Worm (Caenorhabditis elegans): ENCODE measurements around the gene frpr-12.
"Not testable (repeated sequence)": the region's sequence is repeated elsewhere in the genome, so short reads cannot be mapped to it uniquely, and the experiment has no call there.

The frpr-12 gene

DNA sequence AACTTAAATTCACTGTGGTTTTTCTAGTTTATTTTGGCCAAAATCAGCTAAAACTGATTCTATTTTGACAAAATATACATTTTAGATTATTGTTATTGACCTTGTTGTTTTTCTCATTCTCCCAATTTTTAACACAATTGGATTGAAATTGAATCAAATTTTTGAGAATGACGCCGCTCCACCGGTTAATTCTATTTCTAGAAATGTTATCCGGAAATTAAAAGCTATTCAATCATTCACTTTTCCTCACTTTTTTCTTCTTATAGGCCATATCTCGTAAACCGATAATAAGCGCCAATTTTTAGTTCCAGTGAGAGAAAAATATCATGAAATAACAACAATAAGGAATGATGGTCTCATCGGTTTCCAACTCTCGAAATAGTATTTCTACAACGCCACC lies at the start of gene frpr-12:
frpr-12 (plus strand) TSS at position 301 of the 400 bp plus-strand sequence.
- TF ChIP-seq pes-1 (GFP tag; IDR thresholded peaks at IDR 0.05): no peak
- TF ChIP-seq sea-1 (GFP tag; conservative IDR thresholded peaks at IDR 0.05): no peak
- TF ChIP-seq ama-1 (optimal IDR thresholded peaks at IDR 0.05): no peak
- TF ChIP-seq scrt-1 (GFP tag; IDR thresholded peaks at IDR 0.05): no peak
- no peak for TF ChIP-seq hnd-1 (tag; optimal IDR thresholded peaks at IDR 0.05)
- TF ChIP-seq ceh-13 (GFP tag; optimal IDR thresholded peaks at IDR 0.05): no peak
- no peak for TF ChIP-seq ets-7 (tag; optimal IDR thresholded peaks at IDR 0.05)

DNA sequence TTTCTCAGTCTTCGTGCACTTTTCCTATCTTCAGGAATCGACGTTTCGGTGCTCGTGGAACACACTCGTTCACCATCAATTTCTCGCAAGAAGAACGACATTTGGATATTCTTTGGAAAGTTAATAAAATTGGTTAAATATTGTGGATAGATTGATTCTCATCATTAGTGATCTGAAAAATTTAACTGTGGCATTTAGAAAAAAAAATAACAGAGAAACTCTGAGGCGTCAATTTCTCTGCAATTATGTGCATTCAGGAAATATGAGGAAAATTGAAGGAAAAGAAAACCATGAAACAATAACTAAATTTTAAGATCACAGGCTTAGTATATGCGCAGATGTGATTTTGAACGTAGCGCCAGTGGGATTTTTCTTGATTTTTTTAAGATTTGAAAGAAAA lies 40.8 kb upstream of the frpr-12 start, which contains the start of gene F07B7.12:
F07B7.12 (minus strand) TSS at position 101 of the 400 bp plus-strand sequence.
- TF ChIP-seq hmg-4 (GFP tag; optimal IDR thresholded peaks at IDR 0.05); flt-1 (GFP tag; IDR thresholded peaks at IDR 0.05); tbx-37 (GFP tag; conservative IDR thresholded peaks at IDR 0.05): not testable (repeated sequence)

DNA sequence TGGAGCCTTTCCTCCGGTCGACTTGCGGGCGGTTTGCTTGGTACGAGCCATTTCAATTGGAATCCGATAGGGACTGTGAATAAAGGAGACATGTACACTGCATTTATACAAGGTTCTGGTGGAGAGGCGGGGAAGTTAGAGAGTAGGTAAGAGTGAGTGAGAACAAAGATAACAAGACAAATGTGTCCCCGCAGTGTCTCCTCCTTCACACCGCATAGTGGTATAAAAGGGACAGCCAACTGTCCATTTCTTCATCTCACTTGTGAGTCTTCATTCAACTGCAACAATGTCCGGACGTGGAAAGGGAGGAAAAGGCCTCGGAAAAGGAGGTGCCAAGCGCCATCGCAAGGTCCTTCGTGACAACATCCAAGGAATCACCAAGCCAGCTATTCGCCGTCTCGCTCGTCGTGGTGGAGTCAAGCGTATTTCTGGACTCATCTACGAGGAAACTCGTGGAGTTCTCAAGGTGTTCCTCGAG lies 4.8 kb upstream of the frpr-12 start, which contains the start of the genes his-17 and his-18:
his-17 (minus strand) TSS at position 51 of the 478 bp plus-strand sequence.
his-18 (plus strand) TSS at position 287 of the 478 bp plus-strand sequence.
- TF ChIP-seq tbx-37 (GFP tag; conservative IDR thresholded peaks at IDR 0.05) (peak; percentile 22; the same call in 1 of the 2 replicates), scrt-1 (GFP tag; IDR thresholded peaks at IDR 0.05) (peak; percentile 56; the same call in 1 of the 2 replicates), flt-1 (GFP tag; IDR thresholded peaks at IDR 0.05) (peak; percentile 45; the same call in 1 of the 2 replicates), pes-1 (GFP tag; IDR thresholded peaks at IDR 0.05) (peak; percentile 77), tbx-11 (GFP tag; IDR thresholded peaks at IDR 0.05) (peak; percentile 61; the same call in 1 of the 2 replicates), sea-1 (GFP tag; conservative IDR thresholded peaks at IDR 0.05) (peak; percentile 73)

DNA sequence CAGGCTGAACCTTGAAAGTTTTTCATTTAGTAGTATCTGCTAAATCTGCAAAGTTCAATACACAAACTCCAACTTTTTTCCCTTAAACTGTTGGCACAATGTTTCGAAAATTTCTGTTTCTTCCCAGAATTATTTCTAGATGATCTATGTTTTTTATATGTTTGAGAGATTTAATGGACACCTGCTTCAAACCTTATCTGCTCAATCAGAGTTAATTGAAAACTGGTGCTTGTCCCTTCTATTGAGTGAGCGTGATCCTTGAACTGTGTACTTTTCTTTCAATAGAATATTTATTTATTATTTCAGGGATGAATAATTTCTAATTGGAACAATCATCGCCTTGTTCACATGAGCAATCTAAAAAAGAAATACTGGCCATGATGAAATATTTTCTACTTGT lies 4.0 kb upstream of the frpr-12 start, which contains the start of gene frpr-13:
frpr-13 (plus strand) TSS at position 301 of the 400 bp plus-strand sequence.
- TF ChIP-seq pes-1 (GFP tag; IDR thresholded peaks at IDR 0.05): no peak
- TF ChIP-seq ama-1 (optimal IDR thresholded peaks at IDR 0.05): peak; percentile 54

DNA sequence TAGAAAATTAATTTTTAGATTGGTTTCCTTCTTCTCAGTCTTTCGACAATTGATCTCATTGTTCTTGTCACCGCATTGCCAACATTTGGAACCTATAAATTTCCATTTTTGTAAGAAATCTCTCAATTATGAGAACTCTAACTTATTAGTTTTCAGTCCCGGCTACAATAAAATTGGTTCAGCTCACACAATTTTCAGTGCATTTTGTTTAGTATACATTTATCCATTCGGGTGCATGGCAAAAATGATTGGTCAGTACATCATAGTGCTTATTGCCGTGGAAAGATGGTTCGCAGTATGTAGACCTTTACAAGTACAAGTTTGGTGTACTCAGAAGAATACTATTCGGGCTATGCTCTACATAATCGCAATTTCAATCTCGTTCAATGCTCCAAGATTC lies 1.1 kb downstream of the frpr-12 start:
- TF ChIP-seq hnd-1 (tag; optimal IDR thresholded peaks at IDR 0.05): no peak
- no peak for TF ChIP-seq ceh-13 (GFP tag; optimal IDR thresholded peaks at IDR 0.05)
- no peak for TF ChIP-seq flt-1 (GFP tag; IDR thresholded peaks at IDR 0.05)
- TF ChIP-seq ceh-36 (tag; optimal IDR thresholded peaks at IDR 0.05): no peak
- TF ChIP-seq pes-1 (GFP tag; IDR thresholded peaks at IDR 0.05): no peak
- TF ChIP-seq tbx-37 (GFP tag; conservative IDR thresholded peaks at IDR 0.05): no peak
- no peak for TF ChIP-seq tbx-11 (GFP tag; IDR thresholded peaks at IDR 0.05)

DNA sequence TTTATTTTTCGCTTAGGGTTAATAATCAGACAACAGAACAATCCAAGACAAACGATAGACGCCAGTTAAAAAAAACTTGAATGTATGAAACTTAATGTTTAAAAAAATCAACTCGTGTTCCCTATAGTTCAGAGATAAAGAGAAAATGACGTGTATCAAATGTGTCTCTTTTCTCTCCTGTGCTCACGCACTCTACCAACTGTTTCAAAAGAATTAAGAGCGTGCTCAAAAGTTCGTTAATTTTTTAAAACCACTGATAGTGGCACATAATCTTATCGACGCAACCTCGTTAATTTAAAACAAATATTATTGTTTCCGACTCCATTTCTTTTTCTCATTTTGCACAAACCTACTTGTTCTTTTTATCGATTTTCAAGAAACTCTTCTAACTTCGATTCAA lies 2.9 kb downstream of the frpr-12 start:
- TF ChIP-seq hmbx-1 (tag; optimal IDR thresholded peaks at IDR 0.05) (no peak), F13C5.2 (tag; optimal IDR thresholded peaks at IDR 0.05) (no peak), tbx-11 (GFP tag; IDR thresholded peaks at IDR 0.05) (no peak), ceh-36 (tag; optimal IDR thresholded peaks at IDR 0.05) (no peak), tra-4 (tag; optimal IDR thresholded peaks at IDR 0.05) (no peak)

DNA sequence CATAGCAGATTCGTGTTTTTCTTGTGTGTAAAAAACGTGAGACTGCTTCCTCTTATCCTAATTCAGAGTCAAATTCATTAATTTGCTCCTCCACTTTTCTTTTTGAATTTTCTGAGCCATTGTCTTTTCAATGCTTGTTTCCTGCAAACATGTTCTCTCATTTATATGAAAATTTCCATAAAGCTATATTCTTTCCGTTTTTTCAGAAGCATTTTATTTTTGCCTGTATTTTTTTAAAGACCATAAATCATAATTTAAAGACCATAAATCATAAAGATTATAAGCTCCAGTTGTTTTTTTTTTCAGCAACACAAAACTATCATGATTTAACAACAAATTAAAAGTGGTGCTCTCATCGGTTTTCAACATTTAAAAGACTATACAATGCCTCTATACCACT lies 4.1 kb downstream of the frpr-12 start, which contains the start of gene frpr-11:
frpr-11 (plus strand) TSS at position 301 of the 400 bp plus-strand sequence.
- no peak for TF ChIP-seq scrt-1 (GFP tag; IDR thresholded peaks at IDR 0.05)

DNA sequence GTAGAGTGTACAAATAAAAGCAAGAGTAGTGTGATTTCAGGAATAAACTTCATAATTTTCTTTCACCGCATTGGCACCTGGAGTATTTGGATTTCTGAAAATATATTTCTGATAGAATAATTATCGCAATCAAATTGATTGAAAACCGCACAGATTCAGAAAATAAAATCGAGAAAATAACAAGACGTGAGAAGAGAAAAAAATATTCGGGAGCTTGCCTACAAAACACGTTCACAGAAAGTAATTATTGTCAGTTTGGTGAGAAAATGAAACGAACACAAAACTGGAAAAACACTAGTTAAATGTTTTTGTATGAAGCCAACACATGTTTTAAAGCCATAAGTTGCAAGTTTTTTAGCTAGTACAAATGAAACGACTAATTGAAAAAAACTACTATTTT lies 11.1 kb downstream of the frpr-12 start, which contains the start of gene mod-1:
mod-1 (minus strand) TSS at position 101 of the 400 bp plus-strand sequence.
- TF ChIP-seq aly-1 (tag; optimal IDR thresholded peaks at IDR 0.05) (no peak), ets-7 (tag; optimal IDR thresholded peaks at IDR 0.05) (no peak), hnd-1 (tag; optimal IDR thresholded peaks at IDR 0.05) (no peak), tbx-37 (GFP tag; conservative IDR thresholded peaks at IDR 0.05) (no peak), flt-1 (GFP tag; IDR thresholded peaks at IDR 0.05) (no peak), tbx-11 (GFP tag; IDR thresholded peaks at IDR 0.05) (no peak), pes-1 (GFP tag; IDR thresholded peaks at IDR 0.05) (no peak), F13C5.2 (tag; optimal IDR thresholded peaks at IDR 0.05) (no peak), scrt-1 (GFP tag; IDR thresholded peaks at IDR 0.05) (no peak), tra-4 (tag; optimal IDR thresholded peaks at IDR 0.05) (no peak), ceh-13 (GFP tag; optimal IDR thresholded peaks at IDR 0.05) (no peak), sea-1 (GFP tag; conservative IDR thresholded peaks at IDR 0.05) (no peak), B0310.2 (tag; optimal IDR thresholded peaks at IDR 0.05) (no peak), ama-1 (optimal IDR thresholded peaks at IDR 0.05) (no peak), ceh-36 (tag; optimal IDR thresholded peaks at IDR 0.05) (no peak), hmg-4 (GFP tag; optimal IDR thresholded peaks at IDR 0.05) (no peak)

DNA sequence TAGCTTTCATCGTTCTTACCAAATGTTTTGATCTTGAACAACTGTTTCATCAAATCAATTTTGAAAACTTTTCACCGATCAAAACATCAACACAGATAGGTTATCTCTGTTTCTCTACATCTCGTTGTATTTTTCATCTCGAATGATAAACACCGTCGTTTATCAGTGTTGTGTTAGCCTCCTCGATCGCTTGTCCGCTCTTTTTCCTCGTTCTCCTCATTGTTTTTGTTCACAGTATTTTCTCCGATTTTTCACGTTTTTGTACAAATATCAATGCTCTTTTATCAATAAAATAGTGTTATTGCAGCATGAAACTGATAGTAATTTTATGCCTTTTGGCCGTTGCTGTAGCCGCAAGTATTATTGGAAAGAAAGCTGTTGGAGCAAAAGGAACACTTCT lies 20.0 kb downstream of the frpr-12 start, which contains the start of gene ttr-47:
ttr-47 (plus strand) TSS at position 308 of the 400 bp plus-strand sequence.
- TF ChIP-seq ama-1 (optimal IDR thresholded peaks at IDR 0.05) (no peak), tra-4 (tag; optimal IDR thresholded peaks at IDR 0.05) (no peak), hmbx-1 (tag; optimal IDR thresholded peaks at IDR 0.05) (no peak)

Measured in whole organism, early embryonic.